Worm (Caenorhabditis elegans) whole organism, L2 larva: ENCODE results near the gene F35E8.9.

Experiments
- alr-1 ChIP-seq: fragments of 150-350 bp; optimal IDR thresholded peaks from 2 replicates; lab custom pipeline; 2014; ENCODE audit warnings: missing biosample characterization, missing genetic modification characterization
- elt-1 ChIP-seq: fragments of 150-350 bp; optimal IDR thresholded peaks from 2 replicates; lab custom pipeline; 2014; ENCODE audit warnings: missing biosample characterization, missing genetic modification characterization
- lin-13 ChIP-seq: fragments of 150-350 bp; optimal IDR thresholded peaks from 2 replicates; lab custom pipeline; 2014; ENCODE audit warnings: missing biosample characterization, missing genetic modification reagents, missing genetic modification characterization
- mdl-1 ChIP-seq, 2 experiments: fragments of 150-350 bp in 1 of 2; sonication (generic microtip) in 1 of 2; optimal IDR thresholded peaks; 2 replicates each; lab custom pipeline; 2017; ENCODE audit warnings: missing biosample characterization in 2 of 2, missing genetic modification characterization in 2 of 2
- zag-1 ChIP-seq: fragments of 150-350 bp; optimal IDR thresholded peaks from 2 replicates; lab custom pipeline; 2014; ENCODE audit warnings: missing biosample characterization, missing genetic modification characterization

- no peak for TF ChIP-seq lin-13 (GFP tag; lab: Kevin White, UChicago)
- no peak for TF ChIP-seq mdl-1 (tag; optimal IDR thresholded peaks at IDR 0.05; lab: Kevin White, UChicago)
- no peak for TF ChIP-seq alr-1
- TF ChIP-seq zag-1 (tag; lab: Kevin White, UChicago), result no peak
- no peak for TF ChIP-seq elt-1
Observed at ce11 chrV:15912677-15913076, 4.7 kb downstream of the F35E8.9 start.
